1 fruit fly cellular context compared by ENCODE assay signal in the genomic region with DNA sequence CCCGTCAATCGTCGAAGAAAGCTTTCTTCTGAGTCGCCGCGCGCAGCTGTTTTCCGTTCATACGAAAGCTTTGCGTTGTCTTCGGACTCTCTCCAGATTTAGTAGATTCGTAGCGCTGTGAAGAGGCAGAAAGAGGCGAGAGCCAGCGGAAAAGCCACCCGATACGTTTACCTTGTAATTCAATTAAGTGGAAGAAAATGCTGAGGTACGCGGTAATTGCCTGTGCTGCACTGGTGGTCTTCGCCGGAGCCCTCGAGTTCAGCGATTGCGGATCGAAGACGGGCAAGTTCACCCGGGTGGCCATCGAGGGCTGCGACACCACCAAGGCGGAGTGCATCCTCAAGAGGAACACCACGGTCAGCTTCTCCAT.
TF ChIP-seq lines count a peak whose summit lies in the region.

A gene (plus strand): TSS at position 99 of the 370 bp plus-strand sequence.

TF ChIP-seq in whole organism, embryonic, 481 proteins besides CTCF, POLR2A, EP300 and RAD21 (continued from another document):
- TF ChIP-seq sens (GFP tag; lab: Kevin White, UChicago) (peak; percentile 23), CG8281 (tag; optimal IDR thresholded peaks at IDR 0.05; lab: Kevin White, UChicago) (no peak), prd (optimal IDR thresholded peaks at IDR 0.05; lab: Kevin White, UChicago) (no peak), prd (GFP tag; IDR thresholded peaks at IDR 0.05; lab: Robert Waterston, UW) (no peak), CG2712 (tag; optimal IDR thresholded peaks at IDR 0.05; lab: Kevin White, UChicago) (no peak), Camta (GFP tag; optimal IDR thresholded peaks at IDR 0.05; lab: Kevin White, UChicago) (peak; percentile 5)
